ENCODE assay signal across 1 fruit fly cellular context in genomic region chr3R:31606242-31607143, dm6.
TF ChIP-seq lines count a peak whose summit lies in the region.

No protein-coding gene starts in this region.

TF ChIP-seq in whole organism, embryonic, 481 proteins besides CTCF, POLR2A, EP300 and RAD21 (continued from another document):
- no peak for TF ChIP-seq nom (GFP tag; optimal IDR thresholded peaks at IDR 0.05; lab: Kevin White, UChicago)
- peak; percentile 44; the same call in 1 of the 2 replicates for TF ChIP-seq seq (GFP tag; IDR thresholded peaks at IDR 0.05; lab: Robert Waterston, UW)
- TF ChIP-seq kah (GFP tag; optimal IDR thresholded peaks at IDR 0.05; lab: Kevin White, UChicago): peak; percentile 4
- no peak for TF ChIP-seq CG4820 (GFP tag; optimal IDR thresholded peaks at IDR 0.05; lab: Kevin White, UChicago)
- TF ChIP-seq otp (GFP tag; IDR thresholded peaks at IDR 0.05; lab: Robert Waterston, UW): no peak
- no peak for TF ChIP-seq CHES-1-like (GFP tag; optimal IDR thresholded peaks at IDR 0.05; lab: Kevin White, UChicago)
- no peak for TF ChIP-seq emc (GFP tag; optimal IDR thresholded peaks at IDR 0.05; lab: Kevin White, UChicago)
- no peak for TF ChIP-seq HLH54F (GFP tag; optimal IDR thresholded peaks at IDR 0.05; lab: Kevin White, UChicago)
- no peak for TF ChIP-seq Gsc (GFP tag; IDR thresholded peaks at IDR 0.05; lab: Robert Waterston, UW)
- TF ChIP-seq CG4730 (GFP tag; IDR thresholded peaks at IDR 0.05; lab: Robert Waterston, UW): no peak
- no peak for TF ChIP-seq odd (GFP tag; optimal IDR thresholded peaks at IDR 0.05; lab: Kevin White, UChicago)
- TF ChIP-seq Bteb2 (GFP tag; optimal IDR thresholded peaks at IDR 0.05; lab: Kevin White, UChicago): no peak
- TF ChIP-seq Ada2b (GFP tag; IDR thresholded peaks at IDR 0.05; lab: Robert Waterston, UW): no peak
- TF ChIP-seq CoRest (tag; optimal IDR thresholded peaks at IDR 0.05; lab: Kevin White, UChicago): no peak
- TF ChIP-seq eyg (GFP tag; optimal IDR thresholded peaks at IDR 0.05; lab: Kevin White, UChicago): no peak
- TF ChIP-seq sqz (GFP tag; optimal IDR thresholded peaks at IDR 0.05; lab: Kevin White, UChicago): peak; percentile 26
- no peak for TF ChIP-seq CG12299 (tag; optimal IDR thresholded peaks at IDR 0.05; lab: Kevin White, UChicago)
- peak; percentile 6 for TF ChIP-seq Med (GFP tag; lab: Kevin White, UChicago)
- TF ChIP-seq chm (GFP tag; IDR thresholded peaks at IDR 0.05; lab: Robert Waterston, UW): peak; percentile 16; the same call in 1 of the 2 replicates
- TF ChIP-seq sd (tag; optimal IDR thresholded peaks at IDR 0.05; lab: Kevin White, UChicago): peak; percentile 5
- TF ChIP-seq CG33213 (GFP tag; optimal IDR thresholded peaks at IDR 0.05; lab: Kevin White, UChicago): no peak
- TF ChIP-seq CG8478 (optimal IDR thresholded peaks at IDR 0.05; lab: Kevin White, UChicago): no peak
- TF ChIP-seq CG7271 (tag; optimal IDR thresholded peaks at IDR 0.05; lab: Kevin White, UChicago): no peak
- TF ChIP-seq CG6791 (GFP tag; IDR thresholded peaks at IDR 0.05; lab: Robert Waterston, UW; ENCODE audit: partially characterized antibody): 0 out of 3 replicates have a peak, but pooled peaks have one; percentile 4
- peak; percentile 13 for TF ChIP-seq D19A (tag; optimal IDR thresholded peaks at IDR 0.05; lab: Kevin White, UChicago)
- TF ChIP-seq sens (GFP tag; lab: Kevin White, UChicago): peak; percentile 40
- TF ChIP-seq nerfin-1 (tag; optimal IDR thresholded peaks at IDR 0.05; lab: Kevin White, UChicago): peak; percentile 91
- no peak for TF ChIP-seq maf-S (GFP tag; optimal IDR thresholded peaks at IDR 0.05; lab: Kevin White, UChicago)
